Worm (Caenorhabditis elegans): ENCODE results near the gene ham-2.

DNA sequence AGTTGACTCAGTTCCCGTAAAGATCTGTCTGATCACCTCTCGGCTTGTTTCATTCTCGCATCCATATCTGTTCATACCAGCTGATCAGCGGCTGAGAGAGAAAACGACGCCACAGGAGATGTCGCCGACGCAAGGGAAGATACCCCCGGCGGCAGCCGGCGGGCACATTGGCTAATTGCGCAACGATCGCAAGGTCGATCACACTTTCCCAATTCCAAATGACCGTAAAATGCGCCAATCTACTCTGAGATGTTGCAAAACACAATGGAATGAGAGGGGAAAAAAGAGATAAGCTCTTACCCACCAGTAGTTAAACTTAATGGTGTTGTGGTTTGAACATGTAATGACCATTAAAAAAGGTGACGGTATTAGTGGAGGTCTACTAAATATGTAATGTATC lies 3.5 kb upstream of the ham-2 start:
- TF ChIP-seq unc-39 (tag; optimal IDR thresholded peaks at IDR 0.05) (no peak), nhr-12 (tag; optimal IDR thresholded peaks at IDR 0.05) (no peak), Y55F3AM.14 (GFP tag; optimal IDR thresholded peaks at IDR 0.05) (no peak), elt-3 (tag; optimal IDR thresholded peaks at IDR 0.05) (no peak), snpc-4 (tag; optimal IDR thresholded peaks at IDR 0.05) (no peak), nhr-129 (tag; optimal IDR thresholded peaks at IDR 0.05) (peak; percentile 47), alr-1 (tag; optimal IDR thresholded peaks at IDR 0.05) (no peak), fos-1 (tag; optimal IDR thresholded peaks at IDR 0.05) (no peak), nhr-10 (tag; optimal IDR thresholded peaks at IDR 0.05) (no peak), blmp-1 (tag; optimal IDR thresholded peaks at IDR 0.05; ENCODE audit: insufficient read depth) (peak; percentile 16), skn-1 (tag; optimal IDR thresholded peaks at IDR 0.05) (no peak)

Data from whole organism, L2 larva.